Fruit fly (Drosophila melanogaster) whole organism, wandering third instar larva: ENCODE measurements around the gene plum.
A peak's percentile ranks its signal among the peaks of the same experiment; 100 is the strongest.

Experiments used
- Abd-B ChIP-seq: fragments of >200 bp; optimal IDR thresholded peaks from 2 replicates; lab custom pipeline; 2017; ENCODE audit warnings: missing biosample characterization, missing genetic modification characterization
- CG32264 ChIP-seq: fragments of 200-800 bp; sonication (Bioruptor generic); optimal IDR thresholded peaks from 2 replicates; lab custom pipeline; 2016; ENCODE audit warnings: missing biosample characterization, missing genetic modification characterization
- CG9705 ChIP-seq: fragments of 200-800 bp; sonication (Bioruptor generic); optimal IDR thresholded peaks from 2 replicates; lab custom pipeline; 2018; ENCODE audit warnings: missing biosample characterization, mild to moderate bottlenecking, missing genetic modification characterization
- CrebA ChIP-seq: fragments of 200-800 bp; sonication (Bioruptor generic); optimal IDR thresholded peaks from 2 replicates; lab custom pipeline; 2016; ENCODE audit warnings: missing biosample characterization, mild to moderate bottlenecking, missing genetic modification characterization, borderline replicate concordance
- Dif ChIP-seq: fragments of 200-275, 200-300 bp; sonication (Bioruptor generic); optimal IDR thresholded peaks from 2 replicates; lab custom pipeline; 2018; ENCODE audit warnings: missing biosample characterization, missing genetic modification characterization; ENCODE audit not compliant: partially characterized antibody
- GATAd ChIP-seq: sonication (Bioruptor generic); optimal IDR thresholded peaks from 2 replicates; lab custom pipeline; 2016; ENCODE audit warnings: missing biosample characterization, missing genetic modification characterization
- HLH106 ChIP-seq: fragments of 200-800 bp; optimal IDR thresholded peaks from 3 replicates; lab custom pipeline; 2019; ENCODE audit warnings: missing biosample characterization, mild to moderate bottlenecking, missing genetic modification characterization, moderate library complexity
- Hr83 ChIP-seq: fragments of 200-300 bp; sonication (Bioruptor generic); optimal IDR thresholded peaks from 2 replicates; lab custom pipeline; 2016; ENCODE audit warnings: missing biosample characterization, mild to moderate bottlenecking, missing genetic modification characterization, moderate library complexity; ENCODE audit not compliant: poor library complexity, severe bottlenecking
- Jra ChIP-seq: sonication (Bioruptor generic); optimal IDR thresholded peaks from 2 replicates; lab custom pipeline; 2016; ENCODE audit warnings: missing biosample characterization, missing genetic modification characterization
- Mio ChIP-seq: sonication (Bioruptor generic); optimal IDR thresholded peaks from 2 replicates; lab custom pipeline; 2016; ENCODE audit warnings: missing biosample characterization, missing genetic modification characterization
- N ChIP-seq: fragments of >200 bp; optimal IDR thresholded peaks from 2 replicates; lab custom pipeline; 2018; ENCODE audit warnings: missing biosample characterization, missing external identifiers, missing genetic modification characterization
- OdsH ChIP-seq: fragments of 200-800 bp; sonication (Bioruptor generic); optimal IDR thresholded peaks from 2 replicates; lab custom pipeline; 2016; ENCODE audit warnings: missing biosample characterization, mild to moderate bottlenecking, missing genetic modification characterization
- Rel ChIP-seq, 2 experiments: fragments of 200-800 bp; sonication (Bioruptor generic) in 1 of 2; optimal IDR thresholded peaks; 2 replicates in 1 of 2; 3 replicates in 1 of 2; lab custom pipeline; 2016 to 2019; ENCODE audit warnings: mild to moderate bottlenecking in 2 of 2, missing biosample characterization in 2 of 2, missing genetic modification characterization in 2 of 2, moderate library complexity in 1 of 2
- Sp1 ChIP-seq: fragments of 200-800 bp; sonication (Bioruptor generic); optimal IDR thresholded peaks from 3 replicates; lab custom pipeline; 2019; ENCODE audit warnings: missing biosample characterization, mild to moderate bottlenecking, missing genetic modification characterization, moderate library complexity
- Vsx2 ChIP-seq: fragments of 200-300, 225-300 bp; sonication (Bioruptor generic); optimal IDR thresholded peaks from 2 replicates; lab custom pipeline; 2018; ENCODE audit warnings: missing biosample characterization, missing genetic modification characterization; ENCODE audit not compliant: partially characterized antibody
- br ChIP-seq: fragments of 200-800 bp; sonication (Bioruptor generic); optimal IDR thresholded peaks from 2 replicates; lab custom pipeline; 2016; ENCODE audit warnings: missing biosample characterization, missing genetic modification characterization
- dl ChIP-seq, 2 experiments: fragments of 175-275, 200-275 bp in 1 of 2; fragments of 200-275 bp in 1 of 2; sonication (Bioruptor generic); optimal IDR thresholded peaks; lab custom pipeline; 2018; ENCODE audit warnings: mild to moderate bottlenecking in 2 of 2, missing biosample characterization in 2 of 2, missing genetic modification characterization in 2 of 2, moderate library complexity in 2 of 2; ENCODE audit not compliant: partially characterized antibody in 2 of 2, insufficient read depth in 1 of 2
- dmrt93B ChIP-seq: fragments of 200-800 bp; sonication (Bioruptor generic); optimal IDR thresholded peaks from 2 replicates; lab custom pipeline; 2018; ENCODE audit warnings: missing biosample characterization, mild to moderate bottlenecking, missing genetic modification characterization
- dsf ChIP-seq: sonication (Bioruptor generic); optimal IDR thresholded peaks from 2 replicates; lab custom pipeline; 2016; ENCODE audit warnings: missing biosample characterization, missing genetic modification characterization, borderline replicate concordance
- ey ChIP-seq: fragments of 200-800 bp; sonication (Bioruptor generic); optimal IDR thresholded peaks from 2 replicates; lab custom pipeline; 2016; ENCODE audit warnings: missing biosample characterization, missing genetic modification characterization
- fru ChIP-seq: fragments of 200-800 bp; sonication (Bioruptor generic); optimal IDR thresholded peaks from 3 replicates; lab custom pipeline; 2016; ENCODE audit warnings: missing biosample characterization, mild to moderate bottlenecking, missing genetic modification characterization
- h ChIP-seq: fragments of 200-800 bp; sonication (Bioruptor generic); optimal IDR thresholded peaks from 3 replicates; lab custom pipeline; 2016; ENCODE audit warnings: missing biosample characterization, mild to moderate bottlenecking, missing genetic modification characterization
- jim ChIP-seq: fragments of 175-275, 200-325 bp; sonication (Bioruptor generic); optimal IDR thresholded peaks from 2 replicates; lab custom pipeline; 2016; ENCODE audit warnings: missing biosample characterization, mild to moderate bottlenecking, missing genetic modification characterization
- lola ChIP-seq: fragments of >200 bp; optimal IDR thresholded peaks from 2 replicates; lab custom pipeline; 2017; ENCODE audit warnings: missing biosample characterization, missing genetic modification characterization
- rgr ChIP-seq: fragments of 200-800 bp; sonication (Bioruptor generic); optimal IDR thresholded peaks from 3 replicates; lab custom pipeline; 2016; ENCODE audit warnings: missing biosample characterization, mild to moderate bottlenecking, missing genetic modification characterization
- sage ChIP-seq: fragments of 200-800 bp; sonication (Bioruptor generic); optimal IDR thresholded peaks from 2 replicates; lab custom pipeline; 2016; ENCODE audit warnings: missing biosample characterization, mild to moderate bottlenecking, missing genetic modification characterization
- tai ChIP-seq: sonication (Bioruptor generic); optimal IDR thresholded peaks from 2 replicates; lab custom pipeline; 2016; ENCODE audit warnings: missing biosample characterization, missing genetic modification characterization
- usp ChIP-seq: fragments of >200 bp; optimal IDR thresholded peaks from 2 replicates; lab custom pipeline; 2017; ENCODE audit warnings: missing biosample characterization, missing genetic modification characterization

The plum gene

dm6 chr3R:26462173-26462959 is 72.7 kb downstream of the plum start:
- TF ChIP-seq tai (GFP tag; lab: Kevin White, UChicago) (no peak), dl (GFP tag; optimal IDR thresholded peaks at IDR 0.05; lab: Kevin White, UChicago; ENCODE audit: insufficient read depth in 1 of 2, partially characterized antibody in 2 of 2) (no peak), h (GFP tag; lab: Kevin White, UChicago) (no peak)

DNA sequence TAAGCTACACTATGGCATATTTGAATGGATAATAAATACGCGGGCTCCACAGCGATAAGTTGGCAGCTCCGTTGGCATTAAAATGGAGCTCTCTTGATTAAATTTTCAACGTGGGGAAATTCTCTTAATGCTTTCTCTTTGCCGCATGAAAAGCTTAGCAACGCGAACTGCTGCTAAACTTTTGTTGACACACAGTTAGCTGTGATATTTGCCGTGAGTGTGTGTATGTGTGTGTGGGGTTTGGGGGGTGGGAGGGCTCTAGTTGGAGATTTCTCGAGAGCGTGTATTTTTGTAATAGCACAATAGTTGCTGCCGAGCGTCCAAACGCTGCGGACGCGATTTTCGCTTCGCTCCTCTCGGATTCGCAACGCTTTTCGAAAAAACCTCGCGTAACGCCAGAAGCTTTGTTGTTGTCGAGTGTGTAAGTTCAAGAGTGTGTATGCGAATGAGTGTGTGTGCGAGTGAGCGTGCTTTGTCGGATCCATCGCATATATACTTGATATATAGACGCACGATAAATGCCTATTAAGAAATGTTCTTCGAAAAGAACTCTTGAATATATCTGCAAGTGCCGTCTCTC is 73.7 kb downstream of the plum start, which contains the start of gene CG5455:
CG5455 (plus strand) TSS at position 302 of the 580 bp plus-strand sequence.
- TF ChIP-seq h (GFP tag; lab: Kevin White, UChicago) (peak; percentile 67), Jra (GFP tag; lab: Kevin White, UChicago) (peak; percentile 26), dmrt93B (GFP tag; lab: Kevin White, UChicago) (no peak), CG9705 (GFP tag; lab: Kevin White, UChicago) (no peak), Dif (peak; percentile 1), OdsH (GFP tag; lab: Kevin White, UChicago) (peak; percentile 28), fru (GFP tag; lab: Kevin White, UChicago) (peak; percentile 24), br (GFP tag; lab: Kevin White, UChicago) (peak; percentile 33), rgr (peak; percentile 50), Sp1 (no peak)
- TF ChIP-seq, all 38 proteins: peak for 7

DNA sequence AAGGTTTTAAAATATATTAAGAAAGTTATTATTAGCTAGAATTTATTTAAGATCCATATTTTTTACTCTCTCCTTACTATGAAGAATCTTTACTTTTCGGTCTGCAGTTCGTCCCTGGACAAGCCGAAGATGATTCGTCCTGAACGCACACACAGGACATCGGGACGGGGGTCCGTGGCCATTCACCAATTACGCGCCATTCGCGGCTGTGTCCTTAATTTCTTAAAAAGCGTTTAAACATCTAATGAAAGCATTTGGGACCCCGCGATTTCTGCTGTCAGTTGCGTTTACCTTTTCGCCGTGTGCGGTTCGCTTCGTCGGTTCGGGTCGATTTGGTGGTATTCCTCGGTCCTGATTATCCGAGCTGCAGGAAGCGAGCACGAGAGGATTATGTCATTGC is 77.1 kb downstream of the plum start, which contains the start of gene CG14238:
CG14238 (plus strand) TSS at position 301 of the 400 bp plus-strand sequence.
- no peak for TF ChIP-seq dmrt93B (GFP tag; lab: Kevin White, UChicago)
- no peak for TF ChIP-seq ey (GFP tag; lab: Kevin White, UChicago)
- no peak for TF ChIP-seq fru (GFP tag; lab: Kevin White, UChicago)
- TF ChIP-seq br (GFP tag; lab: Kevin White, UChicago), result no peak
- no peak for TF ChIP-seq jim (GFP tag; lab: Kevin White, UChicago)
- no peak for TF ChIP-seq dl (GFP tag; optimal IDR thresholded peaks at IDR 0.05; lab: Kevin White, UChicago; ENCODE audit: insufficient read depth in 1 of 2, partially characterized antibody in 2 of 2)
- no peak for TF ChIP-seq Hr83 (GFP tag; lab: Kevin White, UChicago)
- TF ChIP-seq GATAd (GFP tag; lab: Kevin White, UChicago), result no peak
- no peak for TF ChIP-seq Jra (GFP tag; lab: Kevin White, UChicago)
- no peak for TF ChIP-seq HLH106
- no peak for TF ChIP-seq Dif
- TF ChIP-seq, all 38 proteins: peak for 0

- TF ChIP-seq N (GFP tag; lab: Kevin White, UChicago) (no peak), br (GFP tag; lab: Kevin White, UChicago) (no peak), CG32264 (GFP tag; lab: Kevin White, UChicago) (no peak), fru (GFP tag; lab: Kevin White, UChicago) (no peak), GATAd (GFP tag; lab: Kevin White, UChicago) (no peak), Sp1 (no peak), dsf (GFP tag; lab: Kevin White, UChicago) (no peak), Hr83 (GFP tag; lab: Kevin White, UChicago) (no peak), OdsH (GFP tag; lab: Kevin White, UChicago) (no peak), Rel (GFP tag; optimal IDR thresholded peaks at IDR 0.05; lab: Kevin White, UChicago) (no peak), Rel (tag; optimal IDR thresholded peaks at IDR 0.05; lab: Kevin White, UChicago) (no peak), Vsx2 (GFP tag; lab: Kevin White, UChicago) (no peak), sage (GFP tag; lab: Kevin White, UChicago) (no peak), Abd-B (GFP tag; lab: Kevin White, UChicago) (no peak), rgr (no peak), CrebA (GFP tag; lab: Kevin White, UChicago) (no peak), usp (no peak), lola (no peak), CG9705 (GFP tag; lab: Kevin White, UChicago) (no peak), Mio (GFP tag; lab: Kevin White, UChicago) (no peak)
Observed at dm6 chr3R:26456577-26456976, 78.4 kb downstream of the plum start, which contains the start of gene CG14237. Gene CG14237 (plus strand): TSS chr3R:26456877.
